Fruit fly (Drosophila melanogaster) whole organism: ENCODE data around the gene CG31533.

ENCODE experiments used
- EcR ChIP-seq, 2 experiments: fragments of >200 bp; optimal IDR thresholded peaks; 2 replicates each; lab custom pipeline; 2017; ENCODE audit warnings: missing biosample characterization in 2 of 2, missing genetic modification characterization in 2 of 2, missing genetic modification reagents in 2 of 2
- psq ChIP-seq: fragments of >200 bp; optimal IDR thresholded peaks from 2 replicates; lab custom pipeline; 2017

- TF ChIP-seq EcR (GFP tag; optimal IDR thresholded peaks at IDR 0.05; lab: Kevin White, UChicago) = no peak
- no peak for TF ChIP-seq psq (lab: Kevin White, UChicago)
Observed at dm6 chr3R:14125479-14126121, 31.6 kb downstream of the CG31533 start, which contains the start of the genes 140up and Polr2B.
